Worm (Caenorhabditis elegans) whole organism, young adult: ENCODE results near the gene F15A4.10.

Experiments used
- C17E4.6 ChIP-seq: fragments of 200-800 bp; sonication (Bioruptor generic); IDR thresholded peaks from 2 replicates; pipeline ENCODE4 v1.3.6; 2022; ENCODE audit warnings: missing genetic modification reagents, missing genetic modification characterization, missing compliant biosample characterization
- D2030.7 ChIP-seq: fragments of 200-800 bp; sonication (Bioruptor generic); IDR thresholded peaks from 2 replicates; pipeline ENCODE4 v1.3.6; 2022; ENCODE audit warnings: missing genetic modification reagents, missing genetic modification characterization, missing compliant biosample characterization
- F49E8.2 ChIP-seq: sonication (generic microtip); optimal IDR thresholded peaks from 3 replicates; lab custom pipeline; 2017; ENCODE audit warnings: missing genetic modification characterization, mild to moderate bottlenecking, missing compliant biosample characterization, antibody characterized with exemption, moderate library complexity; ENCODE audit not compliant: insufficient read depth
- F57C9.4 ChIP-seq: sonication (generic microtip); optimal IDR thresholded peaks from 2 replicates; lab custom pipeline; 2017; ENCODE audit warnings: mild to moderate bottlenecking, missing genetic modification characterization, missing compliant biosample characterization
- Y53G8AR.9 ChIP-seq: fragments of 200-800 bp; sonication (Bioruptor generic); conservative IDR thresholded peaks from 2 replicates; pipeline ENCODE4 v1.3.6; 2022; ENCODE audit warnings: missing genetic modification reagents, missing genetic modification characterization, missing compliant biosample characterization
- Y56A3A.18 ChIP-seq: fragments of 200-800 bp; sonication (Bioruptor generic); IDR thresholded peaks from 2 replicates; pipeline ENCODE4 v1.3.6; 2022; ENCODE audit warnings: missing genetic modification reagents, missing genetic modification characterization, missing compliant biosample characterization
- Y95B8A.8 ChIP-seq: fragments of 200-800 bp; sonication (Bioruptor generic); IDR thresholded peaks from 2 replicates; pipeline ENCODE4 v1.3.6; 2022; ENCODE audit warnings: missing genetic modification reagents, missing genetic modification characterization, missing compliant biosample characterization
- ZK185.1 ChIP-seq: sonication (generic microtip); optimal IDR thresholded peaks from 2 replicates; lab custom pipeline; 2016; ENCODE audit warnings: mild to moderate bottlenecking, missing genetic modification characterization, missing compliant biosample characterization; ENCODE audit not compliant: poor library complexity, severe bottlenecking
- ama-1 ChIP-seq, 3 experiments: fragments of 150-350 bp in 1 of 3; sonication (generic microtip) in 2 of 3; optimal IDR thresholded peaks; 2 replicates each; lab custom pipeline; 2014 to 2018; ENCODE audit warnings: missing biosample characterization in 2 of 3, missing genetic modification characterization in 2 of 3, missing genetic modification reagents in 2 of 3
- bed-2 ChIP-seq: fragments of 200-800 bp; sonication (Bioruptor generic); IDR thresholded peaks from 2 replicates; pipeline ENCODE4 v1.3.6; 2022; ENCODE audit warnings: missing genetic modification reagents, missing genetic modification characterization, missing compliant biosample characterization
- cebp-1 ChIP-seq, 2 experiments: fragments of 200-800 bp in 1 of 2; sonication (Bioruptor generic) in 1 of 2; sonication (generic microtip) in 1 of 2; IDR thresholded peaks in 1 of 2; optimal IDR thresholded peaks in 1 of 2; 2 replicates each; pipeline versions ENCODE4 v1.3.6 to Lab custom; 2017 to 2022; ENCODE audit warnings: missing compliant biosample characterization in 2 of 2, missing genetic modification characterization in 2 of 2, mild to moderate bottlenecking in 1 of 2, missing genetic modification reagents in 1 of 2, moderate library complexity in 1 of 2
- cebp-2 ChIP-seq: fragments of 200-800 bp; sonication (Bioruptor generic); IDR thresholded peaks from 2 replicates; pipeline ENCODE4 v1.3.6; 2022; ENCODE audit warnings: missing genetic modification characterization, missing compliant biosample characterization
- dox-1 ChIP-seq: fragments of 200-800 bp; sonication (Bioruptor generic); IDR thresholded peaks from 2 replicates; pipeline ENCODE4 v1.3.6; 2022; ENCODE audit warnings: missing genetic modification reagents, missing genetic modification characterization, missing compliant biosample characterization
- efl-1 ChIP-seq: fragments of 150-350 bp; optimal IDR thresholded peaks from 2 replicates; lab custom pipeline; 2014; ENCODE audit warnings: missing biosample characterization, missing genetic modification reagents, missing genetic modification characterization
- ekl-4 ChIP-seq: fragments of 200-800 bp; sonication (Bioruptor generic); IDR thresholded peaks from 2 replicates; pipeline ENCODE4 v1.3.6; 2022; ENCODE audit warnings: missing genetic modification reagents, missing genetic modification characterization, missing compliant biosample characterization
- ets-4 ChIP-seq: fragments of 200-800 bp; sonication (Bioruptor generic); optimal IDR thresholded peaks from 2 replicates; lab custom pipeline; 2018; ENCODE audit warnings: mild to moderate bottlenecking, missing genetic modification characterization, missing compliant biosample characterization
- fkh-3 ChIP-seq: sonication (generic microtip); optimal IDR thresholded peaks from 2 replicates; lab custom pipeline; 2016; ENCODE audit warnings: mild to moderate bottlenecking, missing genetic modification characterization, missing compliant biosample characterization
- gei-17 ChIP-seq: fragments of 200-800 bp; sonication (Bioruptor generic); optimal IDR thresholded peaks from 2 replicates; lab custom pipeline; 2018; ENCODE audit warnings: mild to moderate bottlenecking, missing genetic modification characterization, missing compliant biosample characterization
- hrde-1 ChIP-seq: sonication (generic microtip); optimal IDR thresholded peaks from 2 replicates; lab custom pipeline; 2016; ENCODE audit warnings: missing genetic modification characterization, mild to moderate bottlenecking, missing compliant biosample characterization, moderate library complexity, missing genotype, missing genetic modification reagents, borderline replicate concordance
- let-607 ChIP-seq, 2 experiments: fragments of 200-800 bp in 1 of 2; sonication (Bioruptor generic) in 1 of 2; sonication (generic microtip) in 1 of 2; optimal IDR thresholded peaks; 2 replicates each; lab custom pipeline; 2016 to 2018; ENCODE audit warnings: mild to moderate bottlenecking in 2 of 2, missing compliant biosample characterization in 2 of 2, missing genetic modification characterization in 2 of 2, moderate library complexity in 2 of 2, missing genotype in 1 of 2
- lin-40 ChIP-seq: sonication (generic microtip); optimal IDR thresholded peaks from 2 replicates; lab custom pipeline; 2016; ENCODE audit warnings: missing genetic modification characterization, mild to moderate bottlenecking, missing compliant biosample characterization, missing genotype, missing genetic modification reagents
- lir-1 ChIP-seq: fragments of 200-800 bp; sonication (Bioruptor generic); conservative IDR thresholded peaks from 2 replicates; pipeline ENCODE4 v1.3.6; 2022; ENCODE audit warnings: missing genetic modification reagents, missing genetic modification characterization, missing compliant biosample characterization
- mel-28 ChIP-seq: sonication (generic microtip); optimal IDR thresholded peaks from 2 replicates; lab custom pipeline; 2016; ENCODE audit warnings: borderline replicate concordance, mild to moderate bottlenecking, missing genetic modification characterization, missing compliant biosample characterization
- nhr-179 ChIP-seq: sonication (generic microtip); optimal IDR thresholded peaks from 2 replicates; lab custom pipeline; 2016; ENCODE audit warnings: mild to moderate bottlenecking, missing genetic modification characterization, missing compliant biosample characterization
- nhr-80 ChIP-seq: sonication (generic microtip); optimal IDR thresholded peaks from 2 replicates; lab custom pipeline; 2016; ENCODE audit warnings: missing genetic modification characterization, missing compliant biosample characterization
- pbrm-1 ChIP-seq: fragments of 200-800 bp; sonication (Bioruptor generic); IDR thresholded peaks from 2 replicates; pipeline ENCODE4 v1.3.6; 2022; ENCODE audit warnings: missing genetic modification reagents, missing genetic modification characterization, missing compliant biosample characterization
- rcor-1 ChIP-seq: fragments of 200-800 bp; sonication (Bioruptor generic); IDR thresholded peaks from 2 replicates; pipeline ENCODE4 v1.3.6; 2022; ENCODE audit warnings: missing genetic modification reagents, missing genetic modification characterization, missing compliant biosample characterization
- repo-1 ChIP-seq: sonication (generic microtip); optimal IDR thresholded peaks from 2 replicates; lab custom pipeline; 2017; ENCODE audit warnings: mild to moderate bottlenecking, missing genetic modification characterization, missing compliant biosample characterization
- tlf-1 ChIP-seq: fragments of 200-800 bp; sonication (Bioruptor generic); optimal IDR thresholded peaks from 2 replicates; lab custom pipeline; 2018; ENCODE audit warnings: mild to moderate bottlenecking, missing genetic modification characterization, missing compliant biosample characterization
- unc-62 ChIP-seq: fragments of 150-350 bp; optimal IDR thresholded peaks from 2 replicates; lab custom pipeline; 2014; ENCODE audit warnings: missing biosample characterization, missing genetic modification reagents, missing genetic modification characterization
- ztf-18 ChIP-seq: sonication (generic microtip); optimal IDR thresholded peaks from 2 replicates; lab custom pipeline; 2016; ENCODE audit warnings: missing genotype, mild to moderate bottlenecking, missing genetic modification characterization, missing compliant biosample characterization
- ztf-25 ChIP-seq: fragments of 200-800 bp; sonication (Bioruptor generic); IDR thresholded peaks from 2 replicates; pipeline ENCODE4 v1.3.6; 2022; ENCODE audit warnings: missing genetic modification reagents, missing genetic modification characterization, missing compliant biosample characterization
- ztf-28 ChIP-seq: fragments of 200-800 bp; sonication (Bioruptor generic); IDR thresholded peaks from 2 replicates; pipeline ENCODE4 v1.3.6; 2022; ENCODE audit warnings: missing genetic modification reagents, missing genetic modification characterization, missing compliant biosample characterization

F15A4.10 gene

DNA sequence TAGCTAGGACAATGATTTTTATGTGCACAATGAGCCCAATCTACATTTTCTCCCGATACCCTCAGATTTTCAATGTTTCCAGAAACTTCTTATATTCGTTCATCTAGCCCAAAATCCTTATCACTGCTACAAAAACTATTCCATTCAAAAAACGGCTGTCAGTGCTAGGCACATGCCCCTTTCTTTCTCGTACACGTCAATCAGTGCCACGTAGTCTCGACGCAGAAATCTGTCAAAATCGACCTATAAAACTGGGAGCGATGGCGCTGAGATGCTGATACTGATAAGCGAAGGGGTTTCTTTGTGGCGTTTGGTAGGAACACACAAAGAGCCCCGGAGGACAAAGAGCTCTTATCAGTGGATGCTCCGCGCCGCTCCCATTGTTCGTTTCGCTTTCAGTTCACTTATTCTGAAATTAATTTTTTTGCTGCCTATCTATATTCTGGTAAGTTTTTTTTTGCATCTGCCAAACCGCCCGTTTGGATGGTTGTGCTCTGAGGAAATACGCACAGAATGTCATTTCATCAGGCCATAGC is 33.9 kb upstream of the F15A4.10 start, which contains the start of gene srh-70 (continued):
- TF ChIP-seq dox-1 (peak; percentile 79), ama-1 (optimal IDR thresholded peaks at IDR 0.05; lab: Kevin White, UChicago) (no peak), ama-1 (GFP tag; optimal IDR thresholded peaks at IDR 0.05; lab: Kevin White, UChicago) (no peak), tlf-1 (GFP tag; lab: Kevin White, UChicago) (peak; percentile 79), let-607 (tag; optimal IDR thresholded peaks at IDR 0.05; lab: Kevin White, UChicago) (peak; percentile 99), ztf-28 (no peak), ZK185.1 (tag; lab: Kevin White, UChicago) (peak; percentile 46), Y95B8A.8 (GFP tag; lab: Robert Waterston, UW) (no peak; the same call in 1 of the 2 replicates), nhr-80 (tag; lab: Kevin White, UChicago) (peak; percentile 96), lin-40 (tag; lab: Kevin White, UChicago) (peak; percentile 48), Y53G8AR.9 (GFP tag; lab: Robert Waterston, UW) (peak; percentile 72), repo-1 (tag; lab: Kevin White, UChicago) (peak; percentile 29), hrde-1 (tag; lab: Kevin White, UChicago) (no peak), ekl-4 (GFP tag; lab: Robert Waterston, UW) (0 out of 2 replicates have a peak, but pooled peaks have one; percentile 8), ztf-25 (GFP tag; lab: Robert Waterston, UW) (no peak), cebp-1 (GFP tag; IDR thresholded peaks at IDR 0.05; lab: Robert Waterston, UW) (no peak), cebp-1 (tag; optimal IDR thresholded peaks at IDR 0.05; lab: Kevin White, UChicago) (peak; percentile 7), nhr-179 (tag; lab: Kevin White, UChicago) (no peak), gei-17 (no peak), ets-4 (peak; percentile 21), ztf-18 (tag; lab: Kevin White, UChicago) (peak; percentile 1)

DNA sequence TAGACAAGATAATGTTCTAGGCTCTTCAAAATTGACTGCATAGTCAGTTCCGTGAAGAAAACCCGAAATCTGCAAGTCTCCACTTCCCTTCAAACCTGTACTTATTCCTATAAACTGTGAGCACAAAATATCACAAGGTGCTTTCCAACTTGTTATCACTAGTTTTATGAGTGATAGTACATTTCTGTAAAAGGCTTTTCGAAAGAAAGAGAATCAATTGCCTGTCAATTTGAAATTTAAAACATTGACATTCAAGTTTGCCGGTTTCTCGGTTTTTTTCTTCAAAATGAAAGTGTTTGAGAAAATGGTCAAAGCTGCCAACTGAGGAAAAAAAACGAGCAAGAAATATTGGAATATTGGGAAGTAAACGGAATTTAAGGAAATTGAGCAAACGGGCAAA is 33.0 kb upstream of the F15A4.10 start:
- TF ChIP-seq gei-17 (no peak), unc-62 (GFP tag; lab: Kevin White, UChicago) (peak; percentile 34), F57C9.4 (tag; lab: Kevin White, UChicago) (no peak), let-607 (tag; optimal IDR thresholded peaks at IDR 0.05; lab: Kevin White, UChicago) (peak; percentile 58), nhr-80 (tag; lab: Kevin White, UChicago) (peak; percentile 35)

DNA sequence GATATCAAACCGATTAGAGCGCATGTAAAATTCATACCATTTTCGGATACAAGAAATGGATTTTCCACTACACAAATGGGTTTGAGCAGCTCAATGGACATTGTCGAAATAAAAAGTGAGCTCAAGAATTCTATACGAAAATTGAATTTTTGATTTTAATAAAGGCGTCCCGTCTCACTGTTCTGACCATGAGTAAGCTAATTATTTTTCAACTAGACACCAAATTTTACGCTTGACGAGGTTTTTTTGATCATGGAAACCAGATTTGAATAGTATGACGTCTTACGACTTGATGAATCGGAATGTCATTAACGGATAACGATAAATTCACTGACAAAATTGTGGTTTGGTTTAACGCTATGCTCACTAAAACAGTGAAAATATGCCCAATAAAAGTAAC is 31.4 kb upstream of the F15A4.10 start, which contains the start of gene srh-61:
Gene srh-61, minus strand, starts transcription at position 101 of the 400 bp plus-strand sequence.
- TF ChIP-seq D2030.7 (GFP tag; lab: Robert Waterston, UW), result no peak
- no peak for TF ChIP-seq Y56A3A.18 (GFP tag; lab: Robert Waterston, UW)
- TF ChIP-seq nhr-80 (tag; lab: Kevin White, UChicago), result no peak
- no peak for TF ChIP-seq C17E4.6 (GFP tag; lab: Robert Waterston, UW)
- TF ChIP-seq rcor-1, result no peak
- no peak for TF ChIP-seq mel-28 (tag; lab: Kevin White, UChicago)
- no peak for TF ChIP-seq fkh-3
- TF ChIP-seq efl-1, result no peak
- TF ChIP-seq tlf-1 (GFP tag; lab: Kevin White, UChicago), result no peak
- TF ChIP-seq lir-1 (GFP tag; lab: Robert Waterston, UW), result no peak
- TF ChIP-seq ztf-25 (GFP tag; lab: Robert Waterston, UW), result no peak
- TF ChIP-seq cebp-2 (GFP tag; lab: Robert Waterston, UW), result no peak
- TF ChIP-seq bed-2 (GFP tag; lab: Robert Waterston, UW), result no peak
- no peak for TF ChIP-seq F49E8.2
- TF ChIP-seq nhr-179 (tag; lab: Kevin White, UChicago), result no peak
- TF ChIP-seq pbrm-1 (GFP tag; lab: Robert Waterston, UW), result no peak
